Fruit fly (Drosophila melanogaster) whole organism, embryonic: ENCODE data around the gene Cul6.
A peak's percentile ranks its signal among the peaks of the same experiment; 100 is the strongest.

Experiments used
- Asciz ChIP-seq: fragments of 200-800 bp; sonication (Bioruptor generic); optimal IDR thresholded peaks from 2 replicates; lab custom pipeline; 2017; ENCODE audit warnings: missing biosample characterization, mild to moderate bottlenecking, missing genetic modification characterization, missing genetic modification reagents
- Bgb ChIP-seq: fragments of 200-800 bp; sonication (Bioruptor generic); IDR thresholded peaks from 2 replicates; pipeline ENCODE4 v1.3.6; 2022; ENCODE audit warnings: missing biosample characterization, missing genetic modification characterization; ENCODE audit not compliant: partially characterized antibody
- CG11696 ChIP-seq: fragments of 200-800 bp; sonication (Bioruptor generic); IDR thresholded peaks from 2 replicates; pipeline ENCODE4 v1.3.6; 2022; ENCODE audit warnings: missing biosample characterization, missing genetic modification characterization
- CG12236 ChIP-seq: fragments of 200-800 bp; sonication (Bioruptor generic); optimal IDR thresholded peaks from 2 replicates; lab custom pipeline; 2016; ENCODE audit warnings: missing biosample characterization, missing genetic modification characterization
- CG13287 ChIP-seq: fragments of 200-800 bp; sonication (Bioruptor generic); IDR thresholded peaks from 2 replicates; pipeline ENCODE4 v1.3.6; 2022; ENCODE audit warnings: missing biosample characterization, missing genetic modification characterization; ENCODE audit not compliant: partially characterized antibody
- CG13624 ChIP-seq: fragments of 200-800 bp; sonication (Bioruptor generic); optimal IDR thresholded peaks from 2 replicates; lab custom pipeline; 2016; ENCODE audit warnings: missing biosample characterization, missing genetic modification characterization
- CG14710 ChIP-seq: fragments of 200-800 bp; sonication (Bioruptor generic); optimal IDR thresholded peaks from 3 replicates; lab custom pipeline; 2019; ENCODE audit warnings: missing biosample characterization, mild to moderate bottlenecking, missing genetic modification characterization, moderate library complexity
- CG1529 ChIP-seq: fragments of 200-800 bp; sonication (Bioruptor generic); optimal IDR thresholded peaks from 3 replicates; lab custom pipeline; 2018; ENCODE audit warnings: missing biosample characterization, missing genetic modification characterization
- CG1602 ChIP-seq: fragments of 200-800 bp; sonication (Bioruptor generic); optimal IDR thresholded peaks from 3 replicates; lab custom pipeline; 2016; ENCODE audit warnings: missing biosample characterization, missing genetic modification characterization
- CG16863 ChIP-seq: fragments of 200-800 bp; sonication (Bioruptor generic); optimal IDR thresholded peaks from 3 replicates; lab custom pipeline; 2016; ENCODE audit warnings: missing biosample characterization, missing genetic modification characterization
- CG17829 ChIP-seq: fragments of 200-800 bp; optimal IDR thresholded peaks from 2 replicates; lab custom pipeline; 2019; ENCODE audit warnings: missing biosample characterization, mild to moderate bottlenecking, missing genetic modification characterization, moderate library complexity
- CG18011 ChIP-seq: fragments of 200-800 bp; sonication (Bioruptor generic); optimal IDR thresholded peaks from 2 replicates; lab custom pipeline; 2017; ENCODE audit warnings: missing biosample characterization, missing genetic modification characterization, mild to moderate bottlenecking, moderate library complexity, missing genotype
- CG18476 ChIP-seq: fragments of 200-800 bp; sonication (Bioruptor generic); optimal IDR thresholded peaks from 2 replicates; lab custom pipeline; 2016; ENCODE audit warnings: missing biosample characterization, mild to moderate bottlenecking, missing genetic modification characterization
- CG2199 ChIP-seq: fragments of 200-800 bp; sonication (Bioruptor generic); IDR thresholded peaks from 3 replicates; pipeline ENCODE4 v1.3.6; 2022; ENCODE audit warnings: missing biosample characterization, missing genetic modification characterization
- CG2889 ChIP-seq: fragments of 200-800 bp; sonication (Bioruptor generic); IDR thresholded peaks from 3 replicates; pipeline ENCODE4 v1.3.6; 2022; ENCODE audit warnings: missing biosample characterization, missing genetic modification characterization
- CG3726 ChIP-seq: fragments of 200-800 bp; sonication (Bioruptor generic); IDR thresholded peaks from 3 replicates; pipeline ENCODE4, ENCODE4 v1.3.6; 2022; ENCODE audit warnings: missing biosample characterization, missing genetic modification characterization
- CG4360 ChIP-seq: fragments of 200-800 bp; sonication (Bioruptor generic); IDR thresholded peaks from 2 replicates; pipeline ENCODE4 v1.3.6; 2022; ENCODE audit warnings: missing biosample characterization, missing genetic modification characterization
- CG7987 ChIP-seq: fragments of 200-800 bp; sonication (Bioruptor generic); optimal IDR thresholded peaks from 2 replicates; lab custom pipeline; 2018; ENCODE audit warnings: missing biosample characterization, mild to moderate bottlenecking, missing genetic modification characterization, moderate library complexity
- CG8388 ChIP-seq: fragments of 200-800 bp; sonication (Bioruptor generic); optimal IDR thresholded peaks from 2 replicates; lab custom pipeline; 2019; ENCODE audit warnings: missing biosample characterization, mild to moderate bottlenecking, missing genetic modification characterization, moderate library complexity
- CG8944 ChIP-seq: fragments of 200-800 bp; sonication (Bioruptor generic); optimal IDR thresholded peaks from 3 replicates; lab custom pipeline; 2016; ENCODE audit warnings: missing biosample characterization, missing genetic modification characterization
- CG9215 ChIP-seq: fragments of 200-800 bp; sonication (Bioruptor generic); IDR thresholded peaks from 2 replicates; pipeline ENCODE4 v1.3.6; 2022; ENCODE audit warnings: missing biosample characterization, missing genetic modification characterization
- Dfd ChIP-seq, 2 experiments: fragments of >200 bp; optimal IDR thresholded peaks; 2 replicates each; lab custom pipeline; 2017; ENCODE audit warnings: missing biosample characterization in 2 of 2, missing genetic modification characterization in 2 of 2
- Doc2 ChIP-seq: fragments of 200-800 bp; sonication (Bioruptor generic); IDR thresholded peaks from 2 replicates; pipeline ENCODE4 v1.3.6; 2022; ENCODE audit warnings: missing biosample characterization, missing genetic modification characterization
- Elba2 ChIP-seq: fragments of 200-800 bp; sonication (Bioruptor generic); optimal IDR thresholded peaks from 3 replicates; lab custom pipeline; 2016; ENCODE audit warnings: missing biosample characterization, missing genetic modification characterization
- Ets97D ChIP-seq: fragments of 200-800 bp; sonication (Bioruptor generic); optimal IDR thresholded peaks from 3 replicates; lab custom pipeline; 2016; ENCODE audit warnings: missing biosample characterization, missing genetic modification characterization
- Fer2 ChIP-seq: fragments of 200-800 bp; sonication (Bioruptor generic); optimal IDR thresholded peaks from 2 replicates; lab custom pipeline; 2018; ENCODE audit warnings: missing biosample characterization, mild to moderate bottlenecking, missing genetic modification characterization, moderate library complexity
- MBD-R2 ChIP-seq: fragments of 200-800 bp; sonication (Bioruptor generic); IDR thresholded peaks from 2 replicates; pipeline ENCODE4 v1.3.6; 2022; ENCODE audit warnings: missing biosample characterization, missing genetic modification characterization
- MESR4 ChIP-seq: fragments of 200-800 bp; sonication (Bioruptor generic); optimal IDR thresholded peaks from 2 replicates; lab custom pipeline; 2018; ENCODE audit warnings: missing biosample characterization, mild to moderate bottlenecking, missing genetic modification characterization, moderate library complexity
- Max ChIP-seq: fragments of 200-800 bp; sonication (Bioruptor generic); optimal IDR thresholded peaks from 2 replicates; lab custom pipeline; 2016; ENCODE audit warnings: missing biosample characterization, mild to moderate bottlenecking, missing genetic modification characterization
- NC2α ChIP-seq: fragments of 200-800 bp; sonication (Bioruptor generic); optimal IDR thresholded peaks from 2 replicates; lab custom pipeline; 2016; ENCODE audit warnings: missing biosample characterization, missing genetic modification characterization
- NfI ChIP-seq: fragments of 200-800 bp; sonication (Bioruptor generic); optimal IDR thresholded peaks from 3 replicates; lab custom pipeline; 2018; ENCODE audit warnings: missing biosample characterization, mild to moderate bottlenecking, missing genetic modification characterization, moderate library complexity
- Oaz ChIP-seq: fragments of 200-800 bp; sonication (Bioruptor generic); IDR thresholded peaks from 2 replicates; pipeline ENCODE4 v1.3.6; 2022; ENCODE audit warnings: missing biosample characterization, missing genetic modification characterization
- Poxn ChIP-seq: fragments of 200-800 bp; sonication (Bioruptor generic); IDR thresholded peaks from 2 replicates; pipeline ENCODE4 v1.3.6; 2022; ENCODE audit warnings: missing biosample characterization, missing genetic modification characterization
- YL-1 ChIP-seq: fragments of 200-800 bp; sonication (Bioruptor generic); optimal IDR thresholded peaks from 3 replicates; lab custom pipeline; 2017; ENCODE audit warnings: missing biosample characterization, mild to moderate bottlenecking, missing genetic modification characterization
- ato ChIP-seq: fragments of 200-800 bp; sonication (Bioruptor generic); IDR thresholded peaks from 2 replicates; pipeline ENCODE4 v1.3.6; 2022; ENCODE audit warnings: missing biosample characterization, missing genetic modification characterization; ENCODE audit not compliant: partially characterized antibody
- bbx ChIP-seq: fragments of 200-800 bp; sonication (Bioruptor generic); IDR thresholded peaks from 2 replicates; pipeline ENCODE4 v1.3.6; 2022; ENCODE audit warnings: missing biosample characterization, missing genetic modification characterization; ENCODE audit not compliant: partially characterized antibody
- crc ChIP-seq: fragments of 200-800 bp; sonication (Bioruptor generic); optimal IDR thresholded peaks from 2 replicates; lab custom pipeline; 2016; ENCODE audit warnings: missing biosample characterization, missing genetic modification characterization
- gcm ChIP-seq: fragments of 200-800 bp; sonication (Bioruptor generic); optimal IDR thresholded peaks from 2 replicates; lab custom pipeline; 2019; ENCODE audit warnings: missing biosample characterization, mild to moderate bottlenecking, missing genetic modification characterization, moderate library complexity
- gcm2 ChIP-seq: fragments of 200-800 bp; sonication (Bioruptor generic); optimal IDR thresholded peaks from 2 replicates; lab custom pipeline; 2016; ENCODE audit warnings: missing biosample characterization, missing genetic modification characterization
- grau ChIP-seq: fragments of 200-800 bp; optimal IDR thresholded peaks from 3 replicates; lab custom pipeline; 2019; ENCODE audit warnings: missing biosample characterization, mild to moderate bottlenecking, missing genetic modification characterization, moderate library complexity
- gsb ChIP-seq: fragments of 200-800 bp; sonication (Bioruptor generic); IDR thresholded peaks from 2 replicates; pipeline ENCODE4 v1.3.6; 2022; ENCODE audit warnings: missing biosample characterization, missing genetic modification characterization
- her ChIP-seq: fragments of 200-800 bp; sonication (Bioruptor generic); optimal IDR thresholded peaks from 2 replicates; lab custom pipeline; 2016; ENCODE audit warnings: missing biosample characterization, missing genetic modification characterization
- kay ChIP-seq: fragments of 200-800 bp; sonication (Bioruptor generic); optimal IDR thresholded peaks from 2 replicates; lab custom pipeline; 2016; ENCODE audit warnings: missing biosample characterization, missing genetic modification characterization
- lov ChIP-seq, 2 experiments: fragments of 200-800 bp in 1 of 2; fragments of >200 bp in 1 of 2; sonication (Bioruptor generic) in 1 of 2; IDR thresholded peaks in 1 of 2; optimal IDR thresholded peaks in 1 of 2; 2 replicates in 1 of 2; 3 replicates in 1 of 2; pipeline versions ENCODE4 v1.3.6 to Lab custom; 2017 to 2022; ENCODE audit warnings: missing biosample characterization in 1 of 2, missing genetic modification characterization in 1 of 2
- pan ChIP-seq, 4 experiments: fragments of >200 bp in 3 of 4; fragments of 200-800 bp in 1 of 4; sonication (Bioruptor generic) in 1 of 4; optimal IDR thresholded peaks in 3 of 4; IDR thresholded peaks in 1 of 4; 2 replicates each; pipeline versions ENCODE4 v1.3.6 to Lab custom; 2017 to 2022; ENCODE audit warnings: missing biosample characterization in 2 of 4, missing genetic modification characterization in 2 of 4, mixed read lengths in 1 of 4
- pnt ChIP-seq: fragments of 200-800 bp; sonication (Bioruptor generic); optimal IDR thresholded peaks from 3 replicates; lab custom pipeline; 2016; ENCODE audit warnings: missing biosample characterization, missing genetic modification characterization
- seq ChIP-seq: fragments of 200-800 bp; sonication (Bioruptor generic); IDR thresholded peaks from 2 replicates; pipeline ENCODE4 v1.3.6; 2022; ENCODE audit warnings: missing biosample characterization, missing genetic modification characterization
- sob ChIP-seq: fragments of 200-800 bp; sonication (Bioruptor generic); IDR thresholded peaks from 2 replicates; pipeline ENCODE4 v1.3.6; 2022; ENCODE audit warnings: missing biosample characterization, missing genetic modification characterization
- stwl ChIP-seq: fragments of 200-800 bp; sonication (Bioruptor generic); optimal IDR thresholded peaks from 3 replicates; lab custom pipeline; 2018; ENCODE audit warnings: missing biosample characterization, mild to moderate bottlenecking, missing genetic modification characterization, moderate library complexity
- zen2 ChIP-seq: fragments of 200-800 bp; sonication (Bioruptor generic); IDR thresholded peaks from 3 replicates; pipeline ENCODE4 v1.3.6; 2022; ENCODE audit warnings: missing biosample characterization, missing genetic modification characterization; ENCODE audit not compliant: partially characterized antibody

Gene Cul6

DNA sequence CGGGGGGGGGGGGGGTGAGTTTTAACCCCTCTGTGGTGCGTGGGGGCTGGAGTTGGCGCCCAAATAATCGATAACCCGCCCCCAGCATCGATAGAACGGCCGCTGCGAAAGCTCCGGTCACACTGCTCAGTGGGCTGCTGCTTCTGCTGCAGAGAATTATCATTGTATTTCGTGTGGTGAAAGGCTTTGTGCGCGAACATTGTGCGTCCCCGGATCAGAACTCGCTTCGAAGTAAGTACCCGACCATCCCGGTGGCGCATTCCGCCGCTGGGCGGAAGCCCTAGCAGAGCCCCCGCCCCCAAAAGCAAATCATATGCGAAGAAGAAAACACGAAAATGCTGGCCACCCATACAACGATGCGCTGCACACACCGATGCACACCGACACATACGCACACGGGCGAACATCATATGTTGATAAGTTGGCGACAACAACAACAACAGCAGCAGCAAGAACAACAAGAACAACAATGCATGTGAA, 32.9 kb upstream of the Cul6 start, which contains the start of gene Syx13 (continued):
- peak; percentile 19 for TF ChIP-seq CG17829
- 0 out of 2 replicates have a peak, but pooled peaks have one; percentile 43 for TF ChIP-seq seq (GFP tag; lab: Robert Waterston, UW)
- 0 out of 2 replicates have a peak, but pooled peaks have one; percentile 51 for TF ChIP-seq sob (GFP tag; lab: Robert Waterston, UW)
- TF ChIP-seq CG18011 (GFP tag; lab: Kevin White, UChicago) = no peak
- TF ChIP-seq CG13624 (GFP tag; lab: Kevin White, UChicago) = no peak
- TF ChIP-seq CG11696 (GFP tag; lab: Robert Waterston, UW) = no peak
- peak; percentile 44 for TF ChIP-seq CG14710 (tag; lab: Kevin White, UChicago)
- TF ChIP-seq CG16863 = no peak
- no peak for TF ChIP-seq CG9215
- TF ChIP-seq CG4360 (GFP tag; lab: Robert Waterston, UW) = peak; percentile 99
- TF ChIP-seq Doc2 (GFP tag; lab: Robert Waterston, UW) = no peak
- peak; percentile 21 for TF ChIP-seq Ets97D
- TF ChIP-seq CG2199 (GFP tag; lab: Robert Waterston, UW) = peak; percentile 71; the same call in 1 of the 3 replicates
- TF ChIP-seq MBD-R2 (GFP tag; lab: Robert Waterston, UW) = peak; percentile 81
- TF ChIP-seq CG3726 (GFP tag; lab: Robert Waterston, UW) = no peak
- TF ChIP-seq ato (GFP tag; lab: Robert Waterston, UW) = peak; percentile 69
- TF ChIP-seq her (GFP tag; lab: Kevin White, UChicago) = no peak
- peak; percentile 79 for TF ChIP-seq CG13287 (GFP tag; lab: Robert Waterston, UW)
- no peak for TF ChIP-seq pan (optimal IDR thresholded peaks at IDR 0.05; lab: Kevin White, UChicago)
- no peak for TF ChIP-seq pan (GFP tag; optimal IDR thresholded peaks at IDR 0.05 in 1 of 2, IDR thresholded peaks at IDR 0.05 in 1 of 2)
- TF ChIP-seq stwl = peak; percentile 28
- TF ChIP-seq CG1602 (GFP tag; lab: Kevin White, UChicago) = no peak
- no peak for TF ChIP-seq Asciz (GFP tag; lab: Kevin White, UChicago)
- TF ChIP-seq Dfd (GFP tag; optimal IDR thresholded peaks at IDR 0.05; lab: Kevin White, UChicago) = no peak
- no peak for TF ChIP-seq CG18476 (GFP tag; lab: Kevin White, UChicago)
- no peak for TF ChIP-seq Poxn (GFP tag; lab: Robert Waterston, UW)
- no peak for TF ChIP-seq CG2889 (GFP tag; lab: Robert Waterston, UW)
- no peak for TF ChIP-seq Elba2 (GFP tag; lab: Kevin White, UChicago)
- TF ChIP-seq Max (GFP tag; lab: Kevin White, UChicago) = no peak
- TF ChIP-seq CG12236 (GFP tag; lab: Kevin White, UChicago) = no peak
- TF ChIP-seq crc (GFP tag; lab: Kevin White, UChicago) = no peak
- TF ChIP-seq CG7987 = peak; percentile 11
- TF ChIP-seq grau (tag; lab: Kevin White, UChicago) = peak; percentile 29
- no peak for TF ChIP-seq pnt (GFP tag; lab: Kevin White, UChicago)
- TF ChIP-seq CG1529 (GFP tag; lab: Kevin White, UChicago) = no peak
- peak; percentile 73 for TF ChIP-seq gcm (GFP tag; lab: Kevin White, UChicago)
- TF ChIP-seq kay (GFP tag; lab: Kevin White, UChicago) = peak; percentile 57
- TF ChIP-seq NfI (GFP tag; lab: Kevin White, UChicago) = no peak
- peak; percentile 84 for TF ChIP-seq bbx (GFP tag; lab: Robert Waterston, UW)
- no peak for TF ChIP-seq CG8944 (GFP tag; lab: Kevin White, UChicago)
- no peak for TF ChIP-seq gsb (GFP tag; lab: Robert Waterston, UW)
- TF ChIP-seq lov (optimal IDR thresholded peaks at IDR 0.05; lab: Kevin White, UChicago) = no peak
- no peak for TF ChIP-seq lov (GFP tag; IDR thresholded peaks at IDR 0.05; lab: Robert Waterston, UW)
- TF ChIP-seq MESR4 (GFP tag; lab: Kevin White, UChicago) = peak; percentile 92
- TF ChIP-seq Oaz (GFP tag; lab: Robert Waterston, UW) = no peak
- TF ChIP-seq YL-1 (GFP tag; lab: Kevin White, UChicago) = peak; percentile 95
- TF ChIP-seq zen2 (GFP tag; lab: Robert Waterston, UW) = no peak; the same call in 2 of the 3 replicates
- peak; percentile 85 for TF ChIP-seq Bgb (GFP tag; lab: Robert Waterston, UW)
- TF ChIP-seq CG8388 (GFP tag; lab: Kevin White, UChicago) = no peak
- TF ChIP-seq gcm2 (GFP tag; lab: Kevin White, UChicago) = no peak
- no peak for TF ChIP-seq NC2α (GFP tag; lab: Kevin White, UChicago)
- no peak for TF ChIP-seq Fer2 (tag; lab: Kevin White, UChicago)
